Worm (Caenorhabditis elegans) whole organism, L4 larva: ENCODE measurements around the gene srj-42.
A peak's percentile ranks its signal among the peaks of the same experiment; 100 is the strongest.

Source experiments
- F37D6.2 ChIP-seq: sonication (generic microtip); optimal IDR thresholded peaks from 2 replicates; lab custom pipeline; 2016; ENCODE audit warnings: mild to moderate bottlenecking, missing genetic modification characterization, missing compliant biosample characterization
- aha-1 ChIP-seq: fragments of 150-350 bp; peaks from one replicate; lab custom pipeline; 2014; ENCODE audit warnings: missing biosample characterization, missing genetic modification characterization
- ama-1 ChIP-seq: fragments of 150-350 bp; optimal IDR thresholded peaks from 2 replicates; lab custom pipeline; 2014; ENCODE audit warnings: inconsistent platforms, mixed read lengths
- ceh-32 ChIP-seq: sonication (generic microtip); optimal IDR thresholded peaks from 2 replicates; lab custom pipeline; 2016; ENCODE audit warnings: mild to moderate bottlenecking, missing genetic modification characterization, missing compliant biosample characterization; ENCODE audit not compliant: poor library complexity
- daf-16 ChIP-seq, 3 experiments: sonication (generic microtip); optimal IDR thresholded peaks; 2 replicates each; lab custom pipeline; 2016 to 2017; ENCODE audit warnings: missing genetic modification characterization in 3 of 3, missing genetic modification reagents in 3 of 3, mild to moderate bottlenecking in 2 of 3, missing compliant biosample characterization in 2 of 3, missing biosample characterization in 1 of 3, moderate library complexity in 1 of 3
- daf-19 ChIP-seq: fragments of 200-800 bp; sonication (Bioruptor generic); conservative IDR thresholded peaks from 2 replicates; pipeline ENCODE4 v1.3.6; 2022; ENCODE audit warnings: missing genetic modification characterization, missing compliant biosample characterization
- daf-8 ChIP-seq: fragments of 200-800 bp; sonication (Bioruptor generic); IDR thresholded peaks from 2 replicates; pipeline ENCODE4 v1.3.6; 2022; ENCODE audit warnings: missing genetic modification characterization, missing compliant biosample characterization
- duxl-1 ChIP-seq: sonication (generic microtip); optimal IDR thresholded peaks from 2 replicates; lab custom pipeline; 2016; ENCODE audit warnings: mild to moderate bottlenecking, missing genetic modification characterization, moderate library complexity, missing compliant biosample characterization; ENCODE audit not compliant: poor library complexity
- egl-27 ChIP-seq: sonication (generic microtip); optimal IDR thresholded peaks from 3 replicates; lab custom pipeline; 2017; ENCODE audit warnings: missing biosample characterization, missing genetic modification reagents, missing genetic modification characterization
- fkh-10 ChIP-seq: fragments of 150-350 bp; optimal IDR thresholded peaks from 2 replicates; lab custom pipeline; 2014; ENCODE audit warnings: missing biosample characterization, missing genetic modification reagents, missing genetic modification characterization
- hlh-30 ChIP-seq: sonication (generic microtip); optimal IDR thresholded peaks from 2 replicates; lab custom pipeline; 2017; ENCODE audit warnings: antibody characterized with exemption, mild to moderate bottlenecking, missing genetic modification characterization, missing compliant biosample characterization; ENCODE audit not compliant: insufficient read depth
- jun-1 ChIP-seq: fragments of 150-350 bp; optimal IDR thresholded peaks from 2 replicates; lab custom pipeline; 2014; ENCODE audit warnings: missing biosample characterization, missing genetic modification reagents, missing genetic modification characterization
- lin-1 ChIP-seq: fragments of 200-800 bp; sonication (Bioruptor generic); IDR thresholded peaks from 2 replicates; pipeline ENCODE4 v1.3.6; 2022; ENCODE audit warnings: missing genetic modification reagents, missing genetic modification characterization, missing compliant biosample characterization
- lin-39 ChIP-seq: fragments of 150-350 bp; optimal IDR thresholded peaks from 2 replicates; lab custom pipeline; 2014; ENCODE audit warnings: missing biosample characterization, missing genetic modification reagents, missing genetic modification characterization
- lir-3 ChIP-seq: sonication (generic microtip); optimal IDR thresholded peaks from 2 replicates; lab custom pipeline; 2016; ENCODE audit warnings: mild to moderate bottlenecking, missing genetic modification characterization, missing compliant biosample characterization
- madf-5 ChIP-seq, 2 experiments: fragments of 200-800 bp; sonication (Bioruptor generic); IDR thresholded peaks; 2 replicates each; pipeline ENCODE4 v1.3.6; 2022; ENCODE audit warnings: missing compliant biosample characterization in 2 of 2, missing genetic modification characterization in 2 of 2
- mdl-1 ChIP-seq, 2 experiments: fragments of 150-350 bp in 1 of 2; sonication (generic microtip) in 1 of 2; optimal IDR thresholded peaks; 2 replicates each; lab custom pipeline; 2014 to 2017; ENCODE audit warnings: missing biosample characterization in 2 of 2, missing genetic modification characterization in 2 of 2
- mep-1 ChIP-seq: fragments of 150-350 bp; sonication (generic microtip); optimal IDR thresholded peaks from 3 replicates; lab custom pipeline; 2014; ENCODE audit warnings: missing biosample characterization, missing genetic modification characterization
- nhr-11 ChIP-seq: fragments of 150-350 bp; optimal IDR thresholded peaks from 2 replicates; lab custom pipeline; 2014; ENCODE audit warnings: missing biosample characterization, missing genetic modification characterization
- nhr-28 ChIP-seq: fragments of 150-350 bp; optimal IDR thresholded peaks from 2 replicates; lab custom pipeline; 2014; ENCODE audit warnings: missing biosample characterization, missing genetic modification characterization
- nhr-6 ChIP-seq: fragments of 150-350 bp; optimal IDR thresholded peaks from 2 replicates; lab custom pipeline; 2014; ENCODE audit warnings: missing biosample characterization, missing genetic modification characterization
- rbr-2 ChIP-seq: sonication (generic microtip); optimal IDR thresholded peaks from 2 replicates; lab custom pipeline; 2016; ENCODE audit warnings: missing genotype, missing genetic modification characterization, missing compliant biosample characterization
- set-16 ChIP-seq: fragments of 200-800 bp; sonication (Bioruptor generic); IDR thresholded peaks from 2 replicates; pipeline ENCODE4 v1.3.6; 2022; ENCODE audit warnings: missing genetic modification reagents, missing genetic modification characterization, missing compliant biosample characterization
- snpc-1.2 ChIP-seq: fragments of 200-800 bp; sonication (Bioruptor generic); IDR thresholded peaks from 2 replicates; pipeline ENCODE4 v1.3.6; 2022; ENCODE audit warnings: missing genetic modification reagents, missing genetic modification characterization, missing compliant biosample characterization
- unc-130 ChIP-seq: sonication (generic microtip); optimal IDR thresholded peaks from 2 replicates; lab custom pipeline; 2016; ENCODE audit warnings: missing genetic modification reagents, missing genetic modification characterization, missing compliant biosample characterization
- unc-62 ChIP-seq, 3 experiments: fragments of 150-350 bp in 1 of 3; sonication (generic microtip); optimal IDR thresholded peaks in 2 of 3; peaks in 1 of 3; 1 replicate in 1 of 3; 2 replicates in 2 of 3; lab custom pipeline; 2014 to 2017; ENCODE audit warnings: missing biosample characterization in 3 of 3, missing genetic modification characterization in 3 of 3, missing genetic modification reagents in 3 of 3, missing genotype in 1 of 3
- vab-7 ChIP-seq: fragments of 200-800 bp; sonication (Bioruptor generic); IDR thresholded peaks from 2 replicates; pipeline ENCODE4 v1.3.6; 2022; ENCODE audit warnings: missing genetic modification reagents, missing genetic modification characterization, missing compliant biosample characterization
- zfp-3 ChIP-seq: fragments of 200-800 bp; sonication (Bioruptor generic); conservative IDR thresholded peaks from 2 replicates; pipeline ENCODE4 v1.3.6; 2022; ENCODE audit warnings: missing genetic modification reagents, missing genetic modification characterization, missing compliant biosample characterization
- zip-11 ChIP-seq: fragments of 200-800 bp; sonication (Bioruptor generic); IDR thresholded peaks from 2 replicates; pipeline ENCODE4 v1.3.6; 2022; ENCODE audit warnings: missing genetic modification characterization, missing compliant biosample characterization

srj-42 gene

ce11 chrIV:15283617-15284016 lies 31.6 kb upstream of the srj-42 start:
- TF ChIP-seq snpc-1.2 (GFP tag; lab: Robert Waterston, UW), result peak; percentile 89
- TF ChIP-seq daf-19 (GFP tag; lab: Robert Waterston, UW), result no peak

- TF ChIP-seq aha-1 (tag; lab: Kevin White, UChicago) (peak; percentile 28), lir-3 (tag; lab: Kevin White, UChicago) (no peak)
- TF ChIP-seq, all 104 proteins: peak for 1
Observed at ce11 chrIV:15280219-15280618, 28.2 kb upstream of the srj-42 start.

- TF ChIP-seq lin-39 (tag; lab: Kevin White, UChicago), result no peak
- peak; percentile 59; the same call in 1 of the 2 replicates for TF ChIP-seq snpc-1.2 (GFP tag; lab: Robert Waterston, UW)
- TF ChIP-seq egl-27 (tag; lab: Kevin White, UChicago), result no peak
- TF ChIP-seq set-16 (GFP tag; lab: Robert Waterston, UW), result no peak
- TF ChIP-seq jun-1 (tag; lab: Kevin White, UChicago), result no peak
- peak; percentile 43 for TF ChIP-seq ama-1 (lab: Kevin White, UChicago)
- no peak for TF ChIP-seq duxl-1
- peak in 1 of 2 experiments; percentile 18 for TF ChIP-seq daf-16 (GFP tag; optimal IDR thresholded peaks at IDR 0.05; lab: Kevin White, UChicago)
- no peak for TF ChIP-seq daf-16 (tag; optimal IDR thresholded peaks at IDR 0.05; lab: Kevin White, UChicago)
- no peak for TF ChIP-seq mep-1 (tag; lab: Kevin White, UChicago)
Observed at ce11 chrIV:15275363-15275854, 23.4 kb upstream of the srj-42 start, which contains the start of gene ccg-1. ccg-1 (minus strand) TSS chrIV:15275804.

ce11 chrIV:15274063-15274462 lies 22.0 kb upstream of the srj-42 start:
- TF ChIP-seq snpc-1.2 (GFP tag; lab: Robert Waterston, UW), result no peak
- peak in 1 of 2 experiments; percentile 93 for TF ChIP-seq unc-62 (GFP tag; optimal IDR thresholded peaks at IDR 0.05 in 1 of 2; lab: Kevin White, UChicago)
- no peak for TF ChIP-seq unc-62 (tag; optimal IDR thresholded peaks at IDR 0.05; lab: Kevin White, UChicago)
- no peak for TF ChIP-seq egl-27 (tag; lab: Kevin White, UChicago)
- no peak for TF ChIP-seq madf-5 (GFP tag; IDR thresholded peaks at IDR 0.05; lab: Robert Waterston, UW)
- no peak for TF ChIP-seq daf-8
- peak; percentile 40 for TF ChIP-seq nhr-11 (tag; lab: Kevin White, UChicago)
- no peak for TF ChIP-seq F37D6.2 (tag; lab: Kevin White, UChicago)
- TF ChIP-seq ceh-32 (tag; lab: Kevin White, UChicago), result no peak
- no peak for TF ChIP-seq aha-1 (tag; lab: Kevin White, UChicago)
- TF ChIP-seq vab-7 (GFP tag; lab: Robert Waterston, UW), result no peak
- TF ChIP-seq nhr-28 (tag; lab: Kevin White, UChicago), result peak; percentile 5
- peak in 1 of 2 experiments; percentile 80 for TF ChIP-seq daf-16 (GFP tag; optimal IDR thresholded peaks at IDR 0.05; lab: Kevin White, UChicago)
- no peak for TF ChIP-seq daf-16 (tag; optimal IDR thresholded peaks at IDR 0.05; lab: Kevin White, UChicago)
- TF ChIP-seq jun-1 (tag; lab: Kevin White, UChicago), result no peak

- TF ChIP-seq fkh-10, result peak; percentile 32
- no peak for TF ChIP-seq nhr-6 (tag; lab: Kevin White, UChicago)
- no peak for TF ChIP-seq daf-8
- TF ChIP-seq hlh-30 (tag; lab: Kevin White, UChicago), result peak; percentile 67
- TF ChIP-seq zfp-3 (GFP tag; lab: Robert Waterston, UW), result no peak
- peak in 1 of 2 experiments; percentile 49 for TF ChIP-seq mdl-1 (tag; optimal IDR thresholded peaks at IDR 0.05; lab: Kevin White, UChicago)
- no peak for TF ChIP-seq nhr-11 (tag; lab: Kevin White, UChicago)
- no peak for TF ChIP-seq unc-130 (GFP tag; lab: Kevin White, UChicago)
- no peak for TF ChIP-seq lin-1 (GFP tag; lab: Robert Waterston, UW)
- TF ChIP-seq rbr-2 (tag; lab: Kevin White, UChicago), result peak; percentile 6
- no peak for TF ChIP-seq zip-11 (GFP tag; lab: Robert Waterston, UW)
Observed at ce11 chrIV:15259548-15259947, 7.5 kb upstream of the srj-42 start, which contains the start of gene Y73F8A.5. Y73F8A.5 (plus strand) TSS chrIV:15259868.
